Worm (Caenorhabditis elegans): ENCODE measurements around the gene nsun-1.

Gene nsun-1

DNA sequence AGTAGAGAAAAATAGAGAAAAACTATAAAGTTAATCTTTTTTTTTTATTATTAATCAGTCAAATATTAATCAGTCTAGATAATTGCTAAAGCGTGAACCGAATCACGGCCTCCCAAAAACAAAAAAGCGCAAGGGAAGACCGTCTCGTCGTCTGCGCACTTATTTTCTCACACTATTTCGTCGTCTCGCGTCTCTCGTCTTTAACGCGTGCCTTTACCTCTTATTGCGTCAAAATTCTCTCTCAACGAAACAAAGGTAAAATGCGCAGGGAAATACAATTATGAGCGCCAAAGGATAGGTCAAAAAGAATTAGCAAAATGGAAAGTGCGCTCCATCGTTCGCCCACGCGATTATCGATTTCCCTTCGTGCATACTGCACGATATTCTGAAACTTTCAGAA lies 30.3 kb upstream of the nsun-1 start (continued):
- peak; percentile 90 for TF ChIP-seq nhr-85 (tag)
- TF ChIP-seq snpc-4 (tag; optimal IDR thresholded peaks at IDR 0.05): no peak
- TF ChIP-seq lin-35 (GFP tag; optimal IDR thresholded peaks at IDR 0.05): peak; percentile 64 to 84
- TF ChIP-seq fkh-8 (tag; optimal IDR thresholded peaks at IDR 0.05): peak; percentile 47
- peak; percentile 88 for TF ChIP-seq nhr-47 (tag; optimal IDR thresholded peaks at IDR 0.05)
- TF ChIP-seq elt-3 (tag; optimal IDR thresholded peaks at IDR 0.05): no peak
- peak; percentile 86 to 91 for TF ChIP-seq efl-1 (optimal IDR thresholded peaks at IDR 0.05)
- peak; percentile 62 to 98 for TF ChIP-seq efl-1 (GFP tag; optimal IDR thresholded peaks at IDR 0.05 in 1 of 2)
- peak; percentile 70 for TF ChIP-seq swsn-7 (tag; optimal IDR thresholded peaks at IDR 0.05)
- no peak for TF ChIP-seq ceh-88 (GFP tag; IDR thresholded peaks at IDR 0.05)
- TF ChIP-seq fkh-10 (GFP tag; optimal IDR thresholded peaks at IDR 0.05): peak; percentile 6
- no peak for TF ChIP-seq nhr-76 (tag; optimal IDR thresholded peaks at IDR 0.05)
- TF ChIP-seq dpl-1 (GFP tag; optimal IDR thresholded peaks at IDR 0.05): peak; percentile 55 to 72 (median 66)
- peak; percentile 47 for TF ChIP-seq sup-37 (GFP tag; optimal IDR thresholded peaks at IDR 0.05)
- TF ChIP-seq sptf-1 (tag; optimal IDR thresholded peaks at IDR 0.05): no peak
- TF ChIP-seq unc-62 (GFP tag; optimal IDR thresholded peaks at IDR 0.05): no peak
- no peak for TF ChIP-seq Y116A8C.19 (tag; optimal IDR thresholded peaks at IDR 0.05; ENCODE audit: borderline replicate concordance)
- TF ChIP-seq efl-3 (GFP tag; optimal IDR thresholded peaks at IDR 0.05): no peak
- TF ChIP-seq mdl-1 (tag; optimal IDR thresholded peaks at IDR 0.05): peak in 1 of 2 experiments; percentile 59
- peak; percentile 44 for TF ChIP-seq egl-13 (tag; optimal IDR thresholded peaks at IDR 0.05)
- TF ChIP-seq mep-1 (tag; optimal IDR thresholded peaks at IDR 0.05): no peak
- no peak for TF ChIP-seq ces-1 (GFP tag; optimal IDR thresholded peaks at IDR 0.05)
- TF ChIP-seq nhr-237 (tag; optimal IDR thresholded peaks at IDR 0.05): no peak
- peak; percentile 35 for TF ChIP-seq hpl-2 (GFP tag; optimal IDR thresholded peaks at IDR 0.05)
- peak; percentile 69 for TF ChIP-seq xbp-1 (tag; optimal IDR thresholded peaks at IDR 0.05)
- no peak for TF ChIP-seq nhr-77 (tag; optimal IDR thresholded peaks at IDR 0.05)
- no peak for TF ChIP-seq unc-98 (GFP tag; IDR thresholded peaks at IDR 0.05)
- no peak for TF ChIP-seq F16B12.6 (tag; optimal IDR thresholded peaks at IDR 0.05)
- TF ChIP-seq tbx-2 (tag; optimal IDR thresholded peaks at IDR 0.05): peak; percentile 81
- peak; percentile 57 for TF ChIP-seq elt-2 (tag; optimal IDR thresholded peaks at IDR 0.05)
- no peak for TF ChIP-seq jun-1 (tag; optimal IDR thresholded peaks at IDR 0.05)
- peak; percentile 40 for TF ChIP-seq zip-4 (GFP tag; optimal IDR thresholded peaks at IDR 0.05)
- TF ChIP-seq nhr-28 (tag; optimal IDR thresholded peaks at IDR 0.05): no peak
- peak; percentile 54 for TF ChIP-seq isw-1 (GFP tag; IDR thresholded peaks at IDR 0.05)
- no peak for TF ChIP-seq ceh-63 (GFP tag; optimal IDR thresholded peaks at IDR 0.05)
- TF ChIP-seq lin-15B (tag; optimal IDR thresholded peaks at IDR 0.05): no peak
- no peak for TF ChIP-seq ets-5 (GFP tag; IDR thresholded peaks at IDR 0.05)
- peak; percentile 54 for TF ChIP-seq pax-3 (tag; optimal IDR thresholded peaks at IDR 0.05)
- TF ChIP-seq lin-14 (GFP tag; optimal IDR thresholded peaks at IDR 0.05): peak; percentile 64
- peak; percentile 27 for TF ChIP-seq ceh-90 (tag; optimal IDR thresholded peaks at IDR 0.05)
- TF ChIP-seq aly-2 (tag; optimal IDR thresholded peaks at IDR 0.05): no peak
- peak; percentile 83 for TF ChIP-seq nhr-71 (tag; optimal IDR thresholded peaks at IDR 0.05)
- TF ChIP-seq nhr-12 (tag; optimal IDR thresholded peaks at IDR 0.05): no peak
- TF ChIP-seq mab-9 (GFP tag; IDR thresholded peaks at IDR 0.05): peak; percentile 55; the same call in 1 of the 2 replicates
- TF ChIP-seq ama-1 (optimal IDR thresholded peaks at IDR 0.05): no peak
- peak; percentile 84 for TF ChIP-seq nhr-90 (tag; optimal IDR thresholded peaks at IDR 0.05; ENCODE audit: poor library complexity)
- no peak for TF ChIP-seq fkh-4 (tag; optimal IDR thresholded peaks at IDR 0.05; ENCODE audit: borderline replicate concordance)
- no peak for TF ChIP-seq aha-1 (tag; optimal IDR thresholded peaks at IDR 0.05)
- peak; percentile 9 for TF ChIP-seq blmp-1 (tag; optimal IDR thresholded peaks at IDR 0.05)
- TF ChIP-seq zag-1 (tag; optimal IDR thresholded peaks at IDR 0.05): no peak
- peak; percentile 65 for TF ChIP-seq lir-3 (tag; optimal IDR thresholded peaks at IDR 0.05; ENCODE audit: poor library complexity)
- peak; percentile 42 for TF ChIP-seq C04F5.9 (tag; optimal IDR thresholded peaks at IDR 0.05)
- TF ChIP-seq lin-13 (GFP tag; optimal IDR thresholded peaks at IDR 0.05): peak; percentile 22
- TF ChIP-seq rnt-1 (tag; optimal IDR thresholded peaks at IDR 0.05): peak; percentile 84

Measured in whole organism, L1 larva.